Fruit fly (Drosophila melanogaster) whole organism, embryonic: Measurements from ENCODE around the gene RpS26.

Experiments
- Abd-B ChIP-seq: fragments of 200-800 bp; sonication (Bioruptor generic); optimal IDR thresholded peaks from 2 replicates; lab custom pipeline; 2018; ENCODE audit warnings: missing biosample characterization, mild to moderate bottlenecking, missing genetic modification characterization, moderate library complexity
- Atf6 ChIP-seq: fragments of 200-800 bp; sonication (Bioruptor generic); IDR thresholded peaks from 2 replicates; pipeline ENCODE4 v1.3.6; 2022; ENCODE audit warnings: missing biosample characterization, missing genetic modification characterization
- CG12071 ChIP-seq: fragments of 200-800 bp; sonication (Bioruptor generic); optimal IDR thresholded peaks from 3 replicates; lab custom pipeline; 2018; ENCODE audit warnings: missing biosample characterization, mild to moderate bottlenecking, missing genetic modification characterization
- CG15514 ChIP-seq: fragments of 200-800 bp; sonication (Bioruptor generic); optimal IDR thresholded peaks from 3 replicates; lab custom pipeline; 2017; ENCODE audit warnings: missing biosample characterization, missing genetic modification characterization, mild to moderate bottlenecking, moderate library complexity, missing genetic modification reagents
- CG17359 ChIP-seq: fragments of 200-800 bp; sonication (Bioruptor generic); optimal IDR thresholded peaks from 3 replicates; lab custom pipeline; 2018; ENCODE audit warnings: missing biosample characterization, mild to moderate bottlenecking, missing genetic modification characterization, moderate library complexity
- CG17829 ChIP-seq: fragments of 200-800 bp; optimal IDR thresholded peaks from 2 replicates; lab custom pipeline; 2019; ENCODE audit warnings: missing biosample characterization, mild to moderate bottlenecking, missing genetic modification characterization, moderate library complexity
- CG18476 ChIP-seq: fragments of 200-800 bp; sonication (Bioruptor generic); optimal IDR thresholded peaks from 2 replicates; lab custom pipeline; 2016; ENCODE audit warnings: missing biosample characterization, mild to moderate bottlenecking, missing genetic modification characterization
- CG2120 ChIP-seq: fragments of 200-800 bp; sonication (Bioruptor generic); optimal IDR thresholded peaks from 3 replicates; lab custom pipeline; 2016; ENCODE audit warnings: missing biosample characterization, missing genetic modification characterization
- CG2678 ChIP-seq: fragments of 200-800 bp; sonication (Bioruptor generic); optimal IDR thresholded peaks from 3 replicates; lab custom pipeline; 2019; ENCODE audit warnings: missing biosample characterization, mild to moderate bottlenecking, missing genetic modification characterization, moderate library complexity
- CG31441 ChIP-seq: fragments of 200-800 bp; sonication (Bioruptor generic); IDR thresholded peaks from 2 replicates; pipeline ENCODE4 v1.3.6; 2022; ENCODE audit warnings: missing biosample characterization, missing genetic modification characterization
- CG4404 ChIP-seq: fragments of 200-800 bp; sonication (Bioruptor generic); IDR thresholded peaks from 2 replicates; pipeline ENCODE4 v1.3.6; 2022; ENCODE audit warnings: missing biosample characterization, missing genetic modification characterization
- CG4707 ChIP-seq: fragments of 200-800 bp; sonication (Bioruptor generic); optimal IDR thresholded peaks from 2 replicates; lab custom pipeline; 2018; ENCODE audit warnings: missing biosample characterization, mild to moderate bottlenecking, missing genetic modification characterization, moderate library complexity
- CG7963 ChIP-seq: fragments of 200-800 bp; sonication (Bioruptor generic); IDR thresholded peaks from 3 replicates; pipeline ENCODE4 v1.3.6; 2022; ENCODE audit warnings: missing biosample characterization, missing genetic modification characterization; ENCODE audit not compliant: partially characterized antibody
- CG9437 ChIP-seq: fragments of 200-800 bp; sonication (Bioruptor generic); optimal IDR thresholded peaks from 2 replicates; lab custom pipeline; 2018; ENCODE audit warnings: missing biosample characterization, mild to moderate bottlenecking, missing genetic modification characterization
- CoRest ChIP-seq: fragments of 200-800 bp; sonication (Bioruptor generic); optimal IDR thresholded peaks from 3 replicates; lab custom pipeline; 2018; ENCODE audit warnings: missing biosample characterization, mild to moderate bottlenecking, missing genetic modification characterization, moderate library complexity
- E2f2 ChIP-seq: fragments of 200-800 bp; sonication (Bioruptor generic); IDR thresholded peaks from 2 replicates; pipeline ENCODE4 v1.3.6; 2022; ENCODE audit warnings: missing biosample characterization, missing genetic modification characterization
- Ets65A ChIP-seq: fragments of 200-800 bp; sonication (Bioruptor generic); peaks from one replicate; lab custom pipeline; 2016; ENCODE audit warnings: missing biosample characterization, missing genetic modification characterization
- Fer1 ChIP-seq: fragments of 200-800 bp; sonication (Bioruptor generic); optimal IDR thresholded peaks from 2 replicates; lab custom pipeline; 2017; ENCODE audit warnings: missing biosample characterization, mild to moderate bottlenecking, missing genetic modification characterization
- Hr78 ChIP-seq, 2 experiments: fragments of 200-800 bp in 1 of 2; fragments of >200 bp in 1 of 2; sonication (Bioruptor generic) in 1 of 2; optimal IDR thresholded peaks; 2 replicates each; lab custom pipeline; 2017 to 2019; ENCODE audit warnings: missing biosample characterization in 2 of 2, missing genetic modification characterization in 2 of 2, mild to moderate bottlenecking in 1 of 2, moderate library complexity in 1 of 2
- MESR4 ChIP-seq: fragments of 200-800 bp; sonication (Bioruptor generic); optimal IDR thresholded peaks from 2 replicates; lab custom pipeline; 2018; ENCODE audit warnings: missing biosample characterization, mild to moderate bottlenecking, missing genetic modification characterization, moderate library complexity
- Max ChIP-seq: fragments of 200-800 bp; sonication (Bioruptor generic); optimal IDR thresholded peaks from 2 replicates; lab custom pipeline; 2016; ENCODE audit warnings: missing biosample characterization, mild to moderate bottlenecking, missing genetic modification characterization
- Meics ChIP-seq: fragments of 200-800 bp; sonication (Bioruptor generic); optimal IDR thresholded peaks from 2 replicates; lab custom pipeline; 2017; ENCODE audit warnings: missing biosample characterization, mild to moderate bottlenecking, missing genetic modification characterization
- NC2β ChIP-seq: fragments of 200-800 bp; sonication (Bioruptor generic); optimal IDR thresholded peaks from 2 replicates; lab custom pipeline; 2016; ENCODE audit warnings: missing biosample characterization, missing genetic modification characterization
- Rfx ChIP-seq: fragments of 200-800 bp; sonication (Bioruptor generic); IDR thresholded peaks from 2 replicates; pipeline ENCODE4 v1.3.6; 2022; ENCODE audit warnings: missing biosample characterization, missing genetic modification characterization
- Sox102F ChIP-seq: fragments of 200-800 bp; sonication (Bioruptor generic); optimal IDR thresholded peaks from 2 replicates; lab custom pipeline; 2018; ENCODE audit warnings: missing biosample characterization, mild to moderate bottlenecking, missing genetic modification characterization, moderate library complexity
- TFAM ChIP-seq: fragments of 200-800 bp; sonication (Bioruptor generic); optimal IDR thresholded peaks from 2 replicates; lab custom pipeline; 2017; ENCODE audit warnings: missing biosample characterization, missing genetic modification characterization, inconsistent platforms
- Taf1 ChIP-seq: fragments of 200-800 bp; sonication (Bioruptor generic); IDR thresholded peaks from 2 replicates; pipeline ENCODE4 v1.3.6; 2022; ENCODE audit warnings: missing biosample characterization, missing genetic modification characterization
- Usf ChIP-seq: fragments of 200-800 bp; sonication (Bioruptor generic); optimal IDR thresholded peaks from 2 replicates; lab custom pipeline; 2017; ENCODE audit warnings: missing genotype, missing biosample characterization, missing genetic modification characterization
- ap ChIP-seq: fragments of 200-800 bp; sonication (Bioruptor generic); IDR thresholded peaks from 2 replicates; pipeline ENCODE4 v1.3.6; 2022; ENCODE audit warnings: missing biosample characterization, missing genetic modification characterization
- ash1 ChIP-seq: fragments of 200-800 bp; sonication (Bioruptor generic); optimal IDR thresholded peaks from 2 replicates; lab custom pipeline; 2018; ENCODE audit warnings: missing biosample characterization, mild to moderate bottlenecking, missing genetic modification characterization
- btn ChIP-seq: fragments of 200-800 bp; sonication (Bioruptor generic); optimal IDR thresholded peaks from 2 replicates; lab custom pipeline; 2016; ENCODE audit warnings: missing biosample characterization, missing genetic modification characterization
- chinmo ChIP-seq: fragments of 200-800 bp; sonication (Bioruptor generic); IDR thresholded peaks from 4 replicates; pipeline ENCODE4 v1.3.6; 2022; ENCODE audit warnings: missing biosample characterization, missing genetic modification characterization; ENCODE audit not compliant: partially characterized antibody
- crol ChIP-seq: fragments of 200-800 bp; sonication (Bioruptor generic); IDR thresholded peaks from 2 replicates; pipeline ENCODE4 v1.3.6; 2022; ENCODE audit warnings: missing biosample characterization, missing genetic modification characterization
- dmrt11E ChIP-seq: fragments of 200-800 bp; sonication (Bioruptor generic); optimal IDR thresholded peaks from 3 replicates; lab custom pipeline; 2018; ENCODE audit warnings: missing biosample characterization, mild to moderate bottlenecking, missing genetic modification characterization, moderate library complexity
- exex ChIP-seq: fragments of 200-800 bp; sonication (Bioruptor generic); optimal IDR thresholded peaks from 4 replicates; lab custom pipeline; 2018; ENCODE audit warnings: missing biosample characterization, mild to moderate bottlenecking, missing genetic modification characterization, moderate library complexity
- fu2 ChIP-seq: fragments of 200-800 bp; sonication (Bioruptor generic); optimal IDR thresholded peaks from 2 replicates; lab custom pipeline; 2016; ENCODE audit warnings: missing biosample characterization, missing genetic modification characterization
- gsb ChIP-seq: fragments of 200-800 bp; sonication (Bioruptor generic); IDR thresholded peaks from 2 replicates; pipeline ENCODE4 v1.3.6; 2022; ENCODE audit warnings: missing biosample characterization, missing genetic modification characterization
- gt ChIP-seq: fragments of 200-800 bp; sonication (Bioruptor generic); IDR thresholded peaks from 2 replicates; pipeline ENCODE4 v1.3.6; 2022; ENCODE audit warnings: missing biosample characterization, missing genetic modification characterization
- hth ChIP-seq: fragments of >200 bp; optimal IDR thresholded peaks from 2 replicates; lab custom pipeline; 2017; ENCODE audit warnings: inconsistent platforms
- jing ChIP-seq: fragments of 200-800 bp; sonication (Bioruptor generic); optimal IDR thresholded peaks from 2 replicates; lab custom pipeline; 2018; ENCODE audit warnings: missing biosample characterization, mild to moderate bottlenecking, missing genetic modification characterization
- kay ChIP-seq: fragments of 200-800 bp; sonication (Bioruptor generic); optimal IDR thresholded peaks from 2 replicates; lab custom pipeline; 2016; ENCODE audit warnings: missing biosample characterization, missing genetic modification characterization
- mam ChIP-seq: fragments of 200-800 bp; sonication (Bioruptor generic); optimal IDR thresholded peaks from 3 replicates; lab custom pipeline; 2016; ENCODE audit warnings: missing biosample characterization, missing genetic modification characterization
- p53 ChIP-seq: fragments of 200-800 bp; sonication (Bioruptor generic); optimal IDR thresholded peaks from 2 replicates; lab custom pipeline; 2016; ENCODE audit warnings: missing biosample characterization, missing genetic modification characterization
- phol ChIP-seq: fragments of 200-800 bp; sonication (Bioruptor generic); optimal IDR thresholded peaks from 3 replicates; lab custom pipeline; 2018; ENCODE audit warnings: missing biosample characterization, mild to moderate bottlenecking, missing genetic modification characterization, moderate library complexity
- sens ChIP-seq: fragments of 200-800 bp; sonication (Bioruptor generic); peaks from one replicate; lab custom pipeline; 2016; ENCODE audit warnings: missing biosample characterization, missing genetic modification characterization
- seq ChIP-seq: fragments of 200-800 bp; sonication (Bioruptor generic); IDR thresholded peaks from 2 replicates; pipeline ENCODE4 v1.3.6; 2022; ENCODE audit warnings: missing biosample characterization, missing genetic modification characterization
- sob ChIP-seq: fragments of 200-800 bp; sonication (Bioruptor generic); IDR thresholded peaks from 2 replicates; pipeline ENCODE4 v1.3.6; 2022; ENCODE audit warnings: missing biosample characterization, missing genetic modification characterization
- tin ChIP-seq: fragments of 200-800 bp; sonication (Bioruptor generic); optimal IDR thresholded peaks from 3 replicates; lab custom pipeline; 2016; ENCODE audit warnings: missing biosample characterization, missing genetic modification characterization
- tna ChIP-seq: fragments of 200-800 bp; sonication (Bioruptor generic); IDR thresholded peaks from 2 replicates; pipeline ENCODE4 v1.3.6; 2022; ENCODE audit warnings: missing biosample characterization, missing genetic modification characterization; ENCODE audit not compliant: partially characterized antibody
- trem ChIP-seq: fragments of 200-800 bp; optimal IDR thresholded peaks from 3 replicates; lab custom pipeline; 2019; ENCODE audit warnings: missing biosample characterization, mild to moderate bottlenecking, missing genetic modification characterization, moderate library complexity
- vfl ChIP-seq: fragments of 200-800 bp; sonication (Bioruptor generic); optimal IDR thresholded peaks from 2 replicates; lab custom pipeline; 2016; ENCODE audit warnings: missing biosample characterization, missing genetic modification characterization

Gene RpS26

dm6 chr2L:18481746-18482145 lies 38.7 kb upstream of the RpS26 start:
- TF ChIP-seq chinmo (0 out of 4 replicates have a peak, but pooled peaks have one; percentile 12), crol (GFP tag; lab: Robert Waterston, UW) (peak; percentile 22; the same call in 1 of the 2 replicates), ap (GFP tag; lab: Robert Waterston, UW) (no peak), CG4404 (GFP tag; lab: Robert Waterston, UW) (no peak), Ets65A (peak; percentile 61), CG9437 (GFP tag; lab: Kevin White, UChicago) (no peak), TFAM (GFP tag; lab: Kevin White, UChicago) (no peak), sens (peak; percentile 4), NC2β (GFP tag; lab: Kevin White, UChicago) (no peak)

- no peak for TF ChIP-seq sob
- no peak for TF ChIP-seq gt (GFP tag; lab: Robert Waterston, UW)
- TF ChIP-seq hth (lab: Kevin White, UChicago) = no peak
- no peak for TF ChIP-seq CG31441 (GFP tag; lab: Robert Waterston, UW)
- no peak for TF ChIP-seq trem (tag; lab: Kevin White, UChicago)
- no peak for TF ChIP-seq CG17359
- TF ChIP-seq gsb (GFP tag; lab: Robert Waterston, UW) = no peak
- TF ChIP-seq jing (GFP tag; lab: Kevin White, UChicago) = no peak
- no peak for TF ChIP-seq Sox102F (GFP tag; lab: Kevin White, UChicago)
- no peak for TF ChIP-seq btn (GFP tag; lab: Kevin White, UChicago)
- TF ChIP-seq p53 (GFP tag; lab: Kevin White, UChicago) = no peak
- no peak for TF ChIP-seq Hr78 (GFP tag; optimal IDR thresholded peaks at IDR 0.05; lab: Kevin White, UChicago)
- no peak for TF ChIP-seq tna
- no peak for TF ChIP-seq Fer1 (GFP tag; lab: Kevin White, UChicago)
- peak; percentile 6 for TF ChIP-seq CoRest
- no peak for TF ChIP-seq Taf1 (GFP tag; lab: Robert Waterston, UW)
- TF ChIP-seq CG2678 (tag; lab: Kevin White, UChicago) = peak; percentile 49
- TF ChIP-seq mam (GFP tag; lab: Kevin White, UChicago) = no peak
- no peak for TF ChIP-seq ash1 (GFP tag; lab: Kevin White, UChicago)
- no peak for TF ChIP-seq kay (GFP tag; lab: Kevin White, UChicago)
- no peak for TF ChIP-seq CG17829 (tag; lab: Kevin White, UChicago)
- no peak for TF ChIP-seq vfl (GFP tag; lab: Kevin White, UChicago)
- TF ChIP-seq CG7963 (GFP tag; lab: Robert Waterston, UW) = no peak
- TF ChIP-seq CG12071 (GFP tag; lab: Kevin White, UChicago) = no peak
- TF ChIP-seq fu2 (GFP tag; lab: Kevin White, UChicago) = no peak
- TF ChIP-seq NC2β (GFP tag; lab: Kevin White, UChicago) = no peak
- TF ChIP-seq Usf = no peak
- TF ChIP-seq Meics (GFP tag; lab: Kevin White, UChicago) = peak; percentile 19
- no peak for TF ChIP-seq MESR4
- TF ChIP-seq Abd-B (GFP tag; lab: Kevin White, UChicago) = no peak
- TF ChIP-seq exex = no peak
- peak; percentile 44; the same call in 1 of the 2 replicates for TF ChIP-seq Atf6
- no peak for TF ChIP-seq CG2120 (GFP tag; lab: Kevin White, UChicago)
- no peak for TF ChIP-seq tin
- TF ChIP-seq E2f2 (GFP tag; lab: Robert Waterston, UW) = no peak
- no peak for TF ChIP-seq Max
- no peak for TF ChIP-seq CG4707 (GFP tag; lab: Kevin White, UChicago)
- no peak for TF ChIP-seq CG18476 (GFP tag; lab: Kevin White, UChicago)
- TF ChIP-seq seq (GFP tag; lab: Robert Waterston, UW) = no peak
- TF ChIP-seq dmrt11E (tag; lab: Kevin White, UChicago) = no peak
- TF ChIP-seq phol = no peak
- peak; percentile 33; the same call in 1 of the 2 replicates for TF ChIP-seq Rfx (GFP tag; lab: Robert Waterston, UW)
- TF ChIP-seq CG15514 (GFP tag; lab: Kevin White, UChicago) = peak; percentile 26
Observed at dm6 chr2L:18481064-18481463, 38.0 kb upstream of the RpS26 start.
